Fruit fly (Drosophila melanogaster) whole organism, embryonic: Measurements from ENCODE around the gene Idi.

ENCODE experiments used
- ATbp ChIP-seq: fragments of 200-800 bp; sonication (Bioruptor generic); optimal IDR thresholded peaks from 2 replicates; lab custom pipeline; 2017; ENCODE audit warnings: missing biosample characterization, mild to moderate bottlenecking, missing genetic modification characterization, missing genetic modification reagents
- Bteb2 ChIP-seq: fragments of 200-800 bp; sonication (Bioruptor generic); optimal IDR thresholded peaks from 2 replicates; lab custom pipeline; 2016; ENCODE audit warnings: missing biosample characterization, missing genetic modification characterization
- CG1024 ChIP-seq: fragments of 200-800 bp; sonication (Bioruptor generic); IDR thresholded peaks from 2 replicates; pipeline ENCODE4 v1.3.6; 2022; ENCODE audit warnings: missing biosample characterization, missing genetic modification characterization
- CG10267 ChIP-seq: fragments of 200-800 bp; sonication (Bioruptor generic); optimal IDR thresholded peaks from 2 replicates; lab custom pipeline; 2018; ENCODE audit warnings: missing biosample characterization, mild to moderate bottlenecking, missing genetic modification characterization, moderate library complexity
- CG11247 ChIP-seq: fragments of 200-800 bp; sonication (Bioruptor generic); IDR thresholded peaks from 2 replicates; pipeline ENCODE4 v1.3.6; 2022; ENCODE audit warnings: missing biosample characterization, missing genetic modification characterization
- CG11504 ChIP-seq: fragments of 200-800 bp; sonication (Bioruptor generic); optimal IDR thresholded peaks from 3 replicates; lab custom pipeline; 2019; ENCODE audit warnings: missing biosample characterization, mild to moderate bottlenecking, missing genetic modification characterization, moderate library complexity
- CG12219 ChIP-seq: fragments of 200-800 bp; sonication (Bioruptor generic); optimal IDR thresholded peaks from 3 replicates; lab custom pipeline; 2018; ENCODE audit warnings: missing biosample characterization, mild to moderate bottlenecking, missing genetic modification characterization
- CG1233 ChIP-seq: fragments of 200-800 bp; sonication (Bioruptor generic); optimal IDR thresholded peaks from 4 replicates; lab custom pipeline; 2018; ENCODE audit warnings: missing biosample characterization, mild to moderate bottlenecking, missing genetic modification characterization
- CG13123 ChIP-seq: fragments of 200-800 bp; sonication (Bioruptor generic); optimal IDR thresholded peaks from 2 replicates; lab custom pipeline; 2016; ENCODE audit warnings: missing biosample characterization, missing genetic modification characterization
- CG13296 ChIP-seq: fragments of 200-800 bp; sonication (Bioruptor generic); optimal IDR thresholded peaks from 3 replicates; lab custom pipeline; 2018; ENCODE audit warnings: missing biosample characterization, mild to moderate bottlenecking, missing genetic modification characterization
- CG16815 ChIP-seq: fragments of 200-800 bp; sonication (Bioruptor generic); optimal IDR thresholded peaks from 3 replicates; lab custom pipeline; 2017; ENCODE audit warnings: missing biosample characterization, mild to moderate bottlenecking, missing genetic modification characterization
- CG30403 ChIP-seq: fragments of 200-800 bp; sonication (Bioruptor generic); optimal IDR thresholded peaks from 3 replicates; lab custom pipeline; 2016; ENCODE audit warnings: missing biosample characterization, missing genetic modification characterization
- CG30431 ChIP-seq: fragments of 200-800 bp; sonication (Bioruptor generic); optimal IDR thresholded peaks from 2 replicates; lab custom pipeline; 2017; ENCODE audit warnings: missing biosample characterization, missing genetic modification characterization
- CG31224 ChIP-seq: fragments of 200-800 bp; sonication (Bioruptor generic); IDR thresholded peaks from 2 replicates; pipeline ENCODE4 v1.3.6; 2022; ENCODE audit warnings: missing biosample characterization, missing genetic modification characterization
- CG34224 ChIP-seq: fragments of 200-800 bp; sonication (Bioruptor generic); IDR thresholded peaks from 3 replicates; pipeline ENCODE4 v1.3.6; 2022; ENCODE audit warnings: missing biosample characterization, missing genetic modification characterization; ENCODE audit not compliant: partially characterized antibody
- CG4360 ChIP-seq: fragments of 200-800 bp; sonication (Bioruptor generic); IDR thresholded peaks from 2 replicates; pipeline ENCODE4 v1.3.6; 2022; ENCODE audit warnings: missing biosample characterization, missing genetic modification characterization
- CG5953 ChIP-seq: fragments of 200-800 bp; sonication (Bioruptor generic); IDR thresholded peaks from 2 replicates; pipeline ENCODE4 v1.3.6; 2022; ENCODE audit warnings: missing biosample characterization, missing genetic modification characterization
- CG6854 ChIP-seq: fragments of 200-800 bp; sonication (Bioruptor generic); optimal IDR thresholded peaks from 3 replicates; lab custom pipeline; 2017; ENCODE audit warnings: missing biosample characterization, mild to moderate bottlenecking, missing genetic modification characterization
- CG7556 ChIP-seq: fragments of 200-800 bp; sonication (Bioruptor generic); optimal IDR thresholded peaks from 2 replicates; lab custom pipeline; 2017; ENCODE audit warnings: missing biosample characterization, mild to moderate bottlenecking, missing genetic modification characterization
- CG7963 ChIP-seq: fragments of 200-800 bp; sonication (Bioruptor generic); IDR thresholded peaks from 3 replicates; pipeline ENCODE4 v1.3.6; 2022; ENCODE audit warnings: missing biosample characterization, missing genetic modification characterization; ENCODE audit not compliant: partially characterized antibody
- CG9727 ChIP-seq: fragments of 200-800 bp; sonication (Bioruptor generic); optimal IDR thresholded peaks from 3 replicates; lab custom pipeline; 2017; ENCODE audit warnings: missing biosample characterization, mild to moderate bottlenecking, missing genetic modification characterization
- CG9932 ChIP-seq: fragments of 200-800 bp; sonication (Bioruptor generic); IDR thresholded peaks from 2 replicates; pipeline ENCODE4 v1.3.6; 2022; ENCODE audit warnings: missing biosample characterization, missing genetic modification characterization
- Dbx ChIP-seq: fragments of 200-800 bp; sonication (Bioruptor generic); IDR thresholded peaks from 3 replicates; pipeline ENCODE4 v1.3.6; 2022; ENCODE audit warnings: missing biosample characterization, missing genetic modification characterization
- Ets65A ChIP-seq: fragments of 200-800 bp; sonication (Bioruptor generic); peaks from one replicate; lab custom pipeline; 2016; ENCODE audit warnings: missing biosample characterization, missing genetic modification characterization
- H15 ChIP-seq: fragments of 200-800 bp; sonication (Bioruptor generic); IDR thresholded peaks from 3 replicates; pipeline ENCODE4 v1.3.6; 2022; ENCODE audit warnings: missing biosample characterization, missing genetic modification characterization
- Hr3 ChIP-seq: fragments of 200-800 bp; sonication (Bioruptor generic); optimal IDR thresholded peaks from 3 replicates; lab custom pipeline; 2016; ENCODE audit warnings: missing biosample characterization, missing genetic modification characterization
- Lhr ChIP-seq: fragments of 200-800 bp; sonication (Bioruptor generic); optimal IDR thresholded peaks from 3 replicates; lab custom pipeline; 2017; ENCODE audit warnings: mild to moderate bottlenecking, missing biosample characterization, missing genetic modification reagents, missing genetic modification characterization
- Med ChIP-seq: fragments of 200-800 bp; sonication (Bioruptor generic); peaks from one replicate; lab custom pipeline; 2016; ENCODE audit warnings: missing biosample characterization, missing genetic modification characterization, mild to moderate bottlenecking, inconsistent platforms, moderate library complexity
- Mes4 ChIP-seq: fragments of 200-800 bp; sonication (Bioruptor generic); optimal IDR thresholded peaks from 2 replicates; lab custom pipeline; 2016; ENCODE audit warnings: missing biosample characterization, missing genetic modification characterization
- NC2β ChIP-seq: fragments of 200-800 bp; sonication (Bioruptor generic); optimal IDR thresholded peaks from 2 replicates; lab custom pipeline; 2016; ENCODE audit warnings: missing biosample characterization, missing genetic modification characterization
- Sox100B ChIP-seq: fragments of 200-800 bp; sonication (Bioruptor generic); optimal IDR thresholded peaks from 3 replicates; lab custom pipeline; 2018; ENCODE audit warnings: missing biosample characterization, mild to moderate bottlenecking, missing genetic modification characterization
- bcd ChIP-seq: fragments of 200-800 bp; sonication (Bioruptor generic); optimal IDR thresholded peaks from 2 replicates; lab custom pipeline; 2017; ENCODE audit warnings: missing biosample characterization, mild to moderate bottlenecking, missing genetic modification characterization
- chn ChIP-seq: fragments of 200-800 bp; sonication (Bioruptor generic); optimal IDR thresholded peaks from 2 replicates; lab custom pipeline; 2016; ENCODE audit warnings: missing biosample characterization, missing genetic modification characterization
- corto ChIP-seq: fragments of 200-800 bp; sonication (Bioruptor generic); optimal IDR thresholded peaks from 2 replicates; lab custom pipeline; 2016; ENCODE audit warnings: missing biosample characterization, mild to moderate bottlenecking, missing genetic modification characterization, moderate library complexity
- ems ChIP-seq: fragments of 200-800 bp; sonication (Bioruptor generic); optimal IDR thresholded peaks from 3 replicates; lab custom pipeline; 2016; ENCODE audit warnings: missing biosample characterization, missing genetic modification characterization
- en ChIP-seq: fragments of 200-800 bp; sonication (Bioruptor generic); optimal IDR thresholded peaks from 2 replicates; lab custom pipeline; 2016; ENCODE audit warnings: missing biosample characterization, missing genetic modification characterization
- exex ChIP-seq: fragments of 200-800 bp; sonication (Bioruptor generic); optimal IDR thresholded peaks from 4 replicates; lab custom pipeline; 2018; ENCODE audit warnings: missing biosample characterization, mild to moderate bottlenecking, missing genetic modification characterization, moderate library complexity
- gfzf ChIP-seq: fragments of 200-800 bp; sonication (Bioruptor generic); optimal IDR thresholded peaks from 2 replicates; lab custom pipeline; 2016; ENCODE audit warnings: missing biosample characterization, mild to moderate bottlenecking, missing genetic modification characterization, moderate library complexity
- grau ChIP-seq: fragments of 200-800 bp; optimal IDR thresholded peaks from 3 replicates; lab custom pipeline; 2019; ENCODE audit warnings: missing biosample characterization, mild to moderate bottlenecking, missing genetic modification characterization, moderate library complexity
- hkb ChIP-seq, 2 experiments: fragments of 200-800 bp in 1 of 2; fragments of >200 bp in 1 of 2; sonication (Bioruptor generic) in 1 of 2; IDR thresholded peaks in 1 of 2; optimal IDR thresholded peaks in 1 of 2; 2 replicates each; pipeline versions ENCODE4 v1.3.6 to Lab custom; 2017 to 2022; ENCODE audit warnings: missing biosample characterization in 1 of 2, missing genetic modification characterization in 1 of 2
- hth ChIP-seq: fragments of >200 bp; optimal IDR thresholded peaks from 2 replicates; lab custom pipeline; 2017; ENCODE audit warnings: inconsistent platforms
- insv ChIP-seq, 2 experiments: fragments of 200-800 bp; sonication (Bioruptor generic); optimal IDR thresholded peaks; 3 replicates each; lab custom pipeline; 2016 to 2018; ENCODE audit warnings: missing biosample characterization in 2 of 2, missing genetic modification characterization in 2 of 2
- kah ChIP-seq: fragments of 200-800 bp; sonication (Bioruptor generic); optimal IDR thresholded peaks from 2 replicates; lab custom pipeline; 2018; ENCODE audit warnings: missing biosample characterization, mild to moderate bottlenecking, missing genetic modification characterization
- lilli ChIP-seq: fragments of 200-800 bp; sonication (Bioruptor generic); optimal IDR thresholded peaks from 3 replicates; lab custom pipeline; 2016; ENCODE audit warnings: missing biosample characterization, missing genetic modification characterization
- mld ChIP-seq: fragments of 200-800 bp; sonication (Bioruptor generic); IDR thresholded peaks from 3 replicates; pipeline ENCODE4 v1.3.6; 2022; ENCODE audit warnings: missing biosample characterization, missing genetic modification characterization; ENCODE audit not compliant: partially characterized antibody
- odd ChIP-seq: fragments of 200-800 bp; sonication (Bioruptor generic); optimal IDR thresholded peaks from 2 replicates; lab custom pipeline; 2017; ENCODE audit warnings: missing biosample characterization, mild to moderate bottlenecking, missing genetic modification characterization
- rib ChIP-seq: fragments of 200-800 bp; sonication (Bioruptor generic); IDR thresholded peaks from 2 replicates; pipeline ENCODE4 v1.3.6; 2022; ENCODE audit warnings: missing biosample characterization, missing genetic modification characterization
- sens-2 ChIP-seq: fragments of 200-800 bp; sonication (Bioruptor generic); IDR thresholded peaks from 2 replicates; pipeline ENCODE4 v1.3.6; 2022; ENCODE audit warnings: missing biosample characterization, missing genetic modification characterization
- so ChIP-seq: fragments of 200-800 bp; sonication (Bioruptor generic); IDR thresholded peaks from 3 replicates; pipeline ENCODE4 v1.3.6; 2022; ENCODE audit warnings: missing biosample characterization, missing genetic modification characterization
- tna ChIP-seq: fragments of 200-800 bp; sonication (Bioruptor generic); IDR thresholded peaks from 2 replicates; pipeline ENCODE4 v1.3.6; 2022; ENCODE audit warnings: missing biosample characterization, missing genetic modification characterization; ENCODE audit not compliant: partially characterized antibody
- zf30C ChIP-seq: fragments of 200-800 bp; sonication (Bioruptor generic); optimal IDR thresholded peaks from 3 replicates; lab custom pipeline; 2018; ENCODE audit warnings: missing biosample characterization, mild to moderate bottlenecking, missing genetic modification characterization

Idi gene

dm6 chr3R:21297387-21297956 is 27.5 kb downstream of the Idi start (continued):
- peak; percentile 63 for TF ChIP-seq Mes4 (GFP tag; lab: Kevin White, UChicago)
- TF ChIP-seq CG31224 = no peak
- peak; percentile 69 for TF ChIP-seq CG6854 (GFP tag; lab: Kevin White, UChicago)
- peak; percentile 65 for TF ChIP-seq lilli (GFP tag; lab: Kevin White, UChicago)
- peak in 1 of 2 experiments; percentile 13 for TF ChIP-seq insv (GFP tag; optimal IDR thresholded peaks at IDR 0.05; lab: Kevin White, UChicago)
- TF ChIP-seq CG11247 (GFP tag; lab: Robert Waterston, UW) = no peak
- no peak for TF ChIP-seq CG5953 (GFP tag; lab: Robert Waterston, UW)
- peak; percentile 76 for TF ChIP-seq Lhr (GFP tag; lab: Kevin White, UChicago)
- peak; percentile 95 for TF ChIP-seq ATbp
- TF ChIP-seq grau (tag; lab: Kevin White, UChicago) = peak; percentile 33
- TF ChIP-seq H15 (GFP tag; lab: Robert Waterston, UW) = no peak
- TF ChIP-seq corto (GFP tag; lab: Kevin White, UChicago) = peak; percentile 59
- peak; percentile 89 for TF ChIP-seq CG13296 (GFP tag; lab: Kevin White, UChicago)
- peak; percentile 5 for TF ChIP-seq en (GFP tag; lab: Kevin White, UChicago)
- TF ChIP-seq bcd (GFP tag; lab: Kevin White, UChicago) = peak; percentile 45
- no peak for TF ChIP-seq ems (GFP tag; lab: Kevin White, UChicago)
- peak; percentile 66 for TF ChIP-seq CG12219 (GFP tag; lab: Kevin White, UChicago)
- peak; percentile 91 for TF ChIP-seq CG1233 (GFP tag; lab: Kevin White, UChicago)
- TF ChIP-seq tna (GFP tag; lab: Robert Waterston, UW) = no peak
- no peak for TF ChIP-seq CG30431 (GFP tag; lab: Kevin White, UChicago)
- peak; percentile 67 for TF ChIP-seq CG11504 (tag; lab: Kevin White, UChicago)
- TF ChIP-seq Ets65A (GFP tag; lab: Kevin White, UChicago) = peak; percentile 17
- TF ChIP-seq CG1024 (GFP tag; lab: Robert Waterston, UW) = no peak
- TF ChIP-seq hkb (optimal IDR thresholded peaks at IDR 0.05; lab: Kevin White, UChicago) = no peak
- TF ChIP-seq hkb (GFP tag; IDR thresholded peaks at IDR 0.05; lab: Robert Waterston, UW) = no peak
- TF ChIP-seq hth (lab: Kevin White, UChicago) = no peak
- TF ChIP-seq so (GFP tag; lab: Robert Waterston, UW) = no peak
- no peak for TF ChIP-seq NC2β
- TF ChIP-seq CG13123 (GFP tag; lab: Kevin White, UChicago) = peak; percentile 49
- TF ChIP-seq mld (GFP tag; lab: Robert Waterston, UW) = no peak
- peak; percentile 83 for TF ChIP-seq Sox100B
- TF ChIP-seq CG10267 (tag; lab: Kevin White, UChicago) = peak; percentile 52
- peak; percentile 74 for TF ChIP-seq CG9727 (GFP tag; lab: Kevin White, UChicago)
- no peak for TF ChIP-seq CG30403 (GFP tag; lab: Kevin White, UChicago)
- TF ChIP-seq chn = peak; percentile 36
- TF ChIP-seq gfzf = peak; percentile 37
- TF ChIP-seq CG4360 (GFP tag; lab: Robert Waterston, UW) = no peak
- TF ChIP-seq CG7556 (GFP tag; lab: Kevin White, UChicago) = peak; percentile 76
- TF ChIP-seq CG7963 = no peak
- TF ChIP-seq zf30C = no peak
- TF ChIP-seq CG16815 = no peak
- no peak for TF ChIP-seq Hr3
- TF ChIP-seq CG9932 (GFP tag; lab: Robert Waterston, UW) = no peak
- TF ChIP-seq rib = no peak
- TF ChIP-seq Med = peak; percentile 94
- peak; percentile 88 for TF ChIP-seq odd (GFP tag; lab: Kevin White, UChicago)
- peak; percentile 74 for TF ChIP-seq exex
- no peak for TF ChIP-seq sens-2
- no peak for TF ChIP-seq CG34224 (GFP tag; lab: Robert Waterston, UW)
- TF ChIP-seq Dbx (GFP tag; lab: Robert Waterston, UW) = no peak
- TF ChIP-seq Bteb2 (GFP tag; lab: Kevin White, UChicago) = peak; percentile 63
- TF ChIP-seq kah (GFP tag; lab: Kevin White, UChicago) = peak; percentile 57
